Fruit fly (Drosophila melanogaster) whole organism: ENCODE measurements around the gene CG7142.

ENCODE experiments used
- CG8478 ChIP-seq: fragments of >200 bp; optimal IDR thresholded peaks from 2 replicates; lab custom pipeline; 2018; ENCODE audit warnings: inconsistent platforms
- Dll ChIP-seq: fragments of >200 bp; optimal IDR thresholded peaks from 2 replicates; lab custom pipeline; 2017
- EcR ChIP-seq, 2 experiments: fragments of >200 bp; optimal IDR thresholded peaks; 2 replicates each; lab custom pipeline; 2017; ENCODE audit warnings: missing biosample characterization in 2 of 2, missing genetic modification characterization in 2 of 2, missing genetic modification reagents in 2 of 2
- pan ChIP-seq: fragments of >200 bp; optimal IDR thresholded peaks from 2 replicates; lab custom pipeline; 2017
- psq ChIP-seq: fragments of >200 bp; optimal IDR thresholded peaks from 2 replicates; lab custom pipeline; 2017

- TF ChIP-seq CG8478 (lab: Kevin White, UChicago) (no peak), EcR (GFP tag; optimal IDR thresholded peaks at IDR 0.05; lab: Kevin White, UChicago) (no peak), pan (lab: Kevin White, UChicago) (no peak), Dll (no peak), psq (no peak)
Measured at dm6 chr3R:18255281-18255680, 24.0 kb downstream of the CG7142 start, which contains the start of the genes Ada2a, Polr2D, Tgs1 and moi.
